Fruit fly (Drosophila melanogaster) whole organism, embryonic: ENCODE data around the gene Nepl12.
A peak's percentile ranks its signal among the peaks of the same experiment; 100 is the strongest.

Experiments used
- BEAF-32 ChIP-seq: fragments of 200-800 bp; sonication (Bioruptor generic); optimal IDR thresholded peaks from 3 replicates; lab custom pipeline; 2017; ENCODE audit warnings: missing biosample characterization, missing genetic modification characterization, mild to moderate bottlenecking, moderate library complexity, missing genetic modification reagents
- CG10209 ChIP-seq: fragments of 200-800 bp; sonication (Bioruptor generic); optimal IDR thresholded peaks from 3 replicates; lab custom pipeline; 2017; ENCODE audit warnings: missing biosample characterization, mild to moderate bottlenecking, missing genetic modification characterization, missing genetic modification reagents
- CG10267 ChIP-seq: fragments of 200-800 bp; sonication (Bioruptor generic); optimal IDR thresholded peaks from 2 replicates; lab custom pipeline; 2018; ENCODE audit warnings: missing biosample characterization, mild to moderate bottlenecking, missing genetic modification characterization, moderate library complexity
- CG13287 ChIP-seq: fragments of 200-800 bp; sonication (Bioruptor generic); IDR thresholded peaks from 2 replicates; pipeline ENCODE4 v1.3.6; 2022; ENCODE audit warnings: missing biosample characterization, missing genetic modification characterization; ENCODE audit not compliant: partially characterized antibody
- CG14050 ChIP-seq: fragments of 200-800 bp; sonication (Bioruptor generic); IDR thresholded peaks from 3 replicates; pipeline ENCODE4 v1.3.6; 2022; ENCODE audit warnings: missing biosample characterization, missing genetic modification characterization
- CG14710 ChIP-seq: fragments of 200-800 bp; sonication (Bioruptor generic); optimal IDR thresholded peaks from 3 replicates; lab custom pipeline; 2019; ENCODE audit warnings: missing biosample characterization, mild to moderate bottlenecking, missing genetic modification characterization, moderate library complexity
- CG2116 ChIP-seq: fragments of 200-800 bp; sonication (Bioruptor generic); optimal IDR thresholded peaks from 3 replicates; lab custom pipeline; 2018; ENCODE audit warnings: missing biosample characterization, mild to moderate bottlenecking, missing genetic modification characterization
- CG31388 ChIP-seq: fragments of 200-800 bp; sonication (Bioruptor generic); optimal IDR thresholded peaks from 2 replicates; lab custom pipeline; 2016; ENCODE audit warnings: missing biosample characterization, missing genetic modification characterization
- CG31441 ChIP-seq: fragments of 200-800 bp; sonication (Bioruptor generic); IDR thresholded peaks from 2 replicates; pipeline ENCODE4 v1.3.6; 2022; ENCODE audit warnings: missing biosample characterization, missing genetic modification characterization
- CG34422 ChIP-seq: fragments of 200-800 bp; sonication (Bioruptor generic); IDR thresholded peaks from 3 replicates; pipeline ENCODE4 v1.3.6; 2022; ENCODE audit warnings: missing biosample characterization, missing genetic modification characterization
- CG3995 ChIP-seq: fragments of 200-800 bp; sonication (Bioruptor generic); optimal IDR thresholded peaks from 3 replicates; lab custom pipeline; 2016; ENCODE audit warnings: missing biosample characterization, missing genetic modification characterization
- CG6791 ChIP-seq: fragments of 200-800 bp; sonication (Bioruptor generic); IDR thresholded peaks from 3 replicates; pipeline ENCODE4 v1.3.6; 2022; ENCODE audit warnings: missing biosample characterization, missing genetic modification characterization; ENCODE audit not compliant: partially characterized antibody
- CG7839 ChIP-seq: fragments of 200-800 bp; sonication (Bioruptor generic); optimal IDR thresholded peaks from 3 replicates; lab custom pipeline; 2018; ENCODE audit warnings: missing biosample characterization, mild to moderate bottlenecking, missing genetic modification characterization, moderate library complexity
- CG7928 ChIP-seq: fragments of 200-800 bp; sonication (Bioruptor generic); optimal IDR thresholded peaks from 2 replicates; lab custom pipeline; 2017; ENCODE audit warnings: missing biosample characterization, mild to moderate bottlenecking, missing genetic modification characterization
- CG8290 ChIP-seq, 3 experiments: fragments of 200-800 bp; sonication (Bioruptor generic); optimal IDR thresholded peaks; 2 replicates each; lab custom pipeline; 2016 to 2019; ENCODE audit warnings: missing biosample characterization in 3 of 3, missing genetic modification characterization in 3 of 3, mild to moderate bottlenecking in 2 of 3, moderate library complexity in 1 of 3
- CG8359 ChIP-seq: fragments of 200-800 bp; sonication (Bioruptor generic); optimal IDR thresholded peaks from 2 replicates; lab custom pipeline; 2017; ENCODE audit warnings: missing biosample characterization, mild to moderate bottlenecking, missing genetic modification characterization, borderline replicate concordance
- CG8924 ChIP-seq: fragments of 200-800 bp; optimal IDR thresholded peaks from 3 replicates; lab custom pipeline; 2019; ENCODE audit warnings: missing biosample characterization, mild to moderate bottlenecking, missing genetic modification characterization, moderate library complexity
- Chrac-16 ChIP-seq: fragments of 200-800 bp; sonication (Bioruptor generic); optimal IDR thresholded peaks from 3 replicates; lab custom pipeline; 2016; ENCODE audit warnings: missing biosample characterization, missing genetic modification characterization
- Dp ChIP-seq: fragments of 200-800 bp; sonication (Bioruptor generic); optimal IDR thresholded peaks from 2 replicates; lab custom pipeline; 2018; ENCODE audit warnings: missing biosample characterization, mild to moderate bottlenecking, missing genetic modification characterization, moderate library complexity
- Dref ChIP-seq: fragments of 200-800 bp; sonication (Bioruptor generic); IDR thresholded peaks from 2 replicates; pipeline ENCODE4 v1.3.6; 2022; ENCODE audit warnings: missing biosample characterization, missing genetic modification characterization
- Eip74EF ChIP-seq, 2 experiments: fragments of 200-800 bp in 1 of 2; fragments of >200 bp in 1 of 2; sonication (Bioruptor generic) in 1 of 2; optimal IDR thresholded peaks; 2 replicates each; lab custom pipeline; 2017 to 2019; ENCODE audit warnings: missing biosample characterization in 2 of 2, missing genetic modification characterization in 2 of 2, mild to moderate bottlenecking in 1 of 2, moderate library complexity in 1 of 2
- Elba2 ChIP-seq: fragments of 200-800 bp; sonication (Bioruptor generic); optimal IDR thresholded peaks from 3 replicates; lab custom pipeline; 2016; ENCODE audit warnings: missing biosample characterization, missing genetic modification characterization
- HHEX ChIP-seq: fragments of 200-800 bp; sonication (Bioruptor generic); optimal IDR thresholded peaks from 3 replicates; lab custom pipeline; 2017; ENCODE audit warnings: missing biosample characterization, mild to moderate bottlenecking, missing genetic modification characterization, missing genetic modification reagents
- Hr39 ChIP-seq: fragments of >200 bp; optimal IDR thresholded peaks from 2 replicates; lab custom pipeline; 2017
- Jarid2 ChIP-seq: fragments of 200-800 bp; sonication (Bioruptor generic); optimal IDR thresholded peaks from 3 replicates; lab custom pipeline; 2017; ENCODE audit warnings: mild to moderate bottlenecking, missing biosample characterization, missing genetic modification reagents, missing genetic modification characterization
- Myb ChIP-seq: fragments of 200-800 bp; sonication (Bioruptor generic); optimal IDR thresholded peaks from 2 replicates; lab custom pipeline; 2016; ENCODE audit warnings: missing biosample characterization, missing genetic modification characterization
- Opbp ChIP-seq: fragments of 200-800 bp; sonication (Bioruptor generic); IDR thresholded peaks from 3 replicates; pipeline ENCODE4 v1.3.6; 2022; ENCODE audit warnings: missing biosample characterization, missing genetic modification characterization; ENCODE audit not compliant: partially characterized antibody
- Sox100B ChIP-seq: fragments of 200-800 bp; sonication (Bioruptor generic); optimal IDR thresholded peaks from 3 replicates; lab custom pipeline; 2018; ENCODE audit warnings: missing biosample characterization, mild to moderate bottlenecking, missing genetic modification characterization
- Sry-δ ChIP-seq: fragments of 200-800 bp; sonication (Bioruptor generic); optimal IDR thresholded peaks from 2 replicates; lab custom pipeline; 2016; ENCODE audit warnings: missing biosample characterization, missing genetic modification characterization
- Tbp ChIP-seq: fragments of >200 bp; optimal IDR thresholded peaks from 2 replicates; lab custom pipeline; 2018; ENCODE audit warnings: missing biosample characterization, missing genetic modification characterization
- YL-1 ChIP-seq: fragments of 200-800 bp; sonication (Bioruptor generic); optimal IDR thresholded peaks from 3 replicates; lab custom pipeline; 2017; ENCODE audit warnings: missing biosample characterization, mild to moderate bottlenecking, missing genetic modification characterization
- amos ChIP-seq: fragments of 200-800 bp; sonication (Bioruptor generic); IDR thresholded peaks from 2 replicates; pipeline ENCODE4 v1.3.6; 2022; ENCODE audit warnings: missing biosample characterization, missing genetic modification characterization; ENCODE audit not compliant: partially characterized antibody
- crp ChIP-seq, 2 experiments: fragments of 200-800 bp; sonication (Bioruptor generic); optimal IDR thresholded peaks; 2 replicates in 1 of 2; 3 replicates in 1 of 2; lab custom pipeline; 2017; ENCODE audit warnings: missing biosample characterization in 2 of 2, missing genetic modification characterization in 2 of 2, mild to moderate bottlenecking in 1 of 2, moderate library complexity in 1 of 2
- cwo ChIP-seq: fragments of 200-800 bp; sonication (Bioruptor generic); optimal IDR thresholded peaks from 3 replicates; lab custom pipeline; 2017; ENCODE audit warnings: missing biosample characterization, missing genetic modification characterization, mild to moderate bottlenecking, moderate library complexity, missing genetic modification reagents
- dm ChIP-seq: fragments of 200-800 bp; sonication (Bioruptor generic); optimal IDR thresholded peaks from 3 replicates; lab custom pipeline; 2016; ENCODE audit warnings: missing biosample characterization, missing genetic modification characterization
- fu2 ChIP-seq: fragments of 200-800 bp; sonication (Bioruptor generic); optimal IDR thresholded peaks from 2 replicates; lab custom pipeline; 2016; ENCODE audit warnings: missing biosample characterization, missing genetic modification characterization
- gfzf ChIP-seq: fragments of 200-800 bp; sonication (Bioruptor generic); optimal IDR thresholded peaks from 2 replicates; lab custom pipeline; 2016; ENCODE audit warnings: missing biosample characterization, mild to moderate bottlenecking, missing genetic modification characterization, moderate library complexity
- her ChIP-seq: fragments of 200-800 bp; sonication (Bioruptor generic); optimal IDR thresholded peaks from 2 replicates; lab custom pipeline; 2016; ENCODE audit warnings: missing biosample characterization, missing genetic modification characterization
- lab ChIP-seq: fragments of 200-800 bp; sonication (Bioruptor generic); optimal IDR thresholded peaks from 3 replicates; lab custom pipeline; 2017; ENCODE audit warnings: missing biosample characterization, missing genetic modification characterization, mild to moderate bottlenecking, moderate library complexity, missing genetic modification reagents
- lbe ChIP-seq: fragments of 200-800 bp; sonication (Bioruptor generic); optimal IDR thresholded peaks from 2 replicates; lab custom pipeline; 2016; ENCODE audit warnings: missing biosample characterization, mild to moderate bottlenecking, missing genetic modification characterization
- phol ChIP-seq: fragments of 200-800 bp; sonication (Bioruptor generic); optimal IDR thresholded peaks from 3 replicates; lab custom pipeline; 2018; ENCODE audit warnings: missing biosample characterization, mild to moderate bottlenecking, missing genetic modification characterization, moderate library complexity
- pzg ChIP-seq: fragments of 200-800 bp; sonication (Bioruptor generic); optimal IDR thresholded peaks from 3 replicates; lab custom pipeline; 2018; ENCODE audit warnings: missing biosample characterization, mild to moderate bottlenecking, missing genetic modification characterization, moderate library complexity
- sens ChIP-seq: fragments of 200-800 bp; sonication (Bioruptor generic); peaks from one replicate; lab custom pipeline; 2016; ENCODE audit warnings: missing biosample characterization, missing genetic modification characterization
- stwl ChIP-seq: fragments of 200-800 bp; sonication (Bioruptor generic); optimal IDR thresholded peaks from 3 replicates; lab custom pipeline; 2018; ENCODE audit warnings: missing biosample characterization, mild to moderate bottlenecking, missing genetic modification characterization, moderate library complexity
- tll ChIP-seq, 2 experiments: fragments of 200-800 bp in 1 of 2; fragments of >200 bp in 1 of 2; sonication (Bioruptor generic) in 1 of 2; optimal IDR thresholded peaks; 2 replicates each; lab custom pipeline; 2017 to 2019; ENCODE audit warnings: missing biosample characterization in 2 of 2, missing genetic modification characterization in 2 of 2, mild to moderate bottlenecking in 1 of 2, moderate library complexity in 1 of 2
- trem ChIP-seq: fragments of 200-800 bp; optimal IDR thresholded peaks from 3 replicates; lab custom pipeline; 2019; ENCODE audit warnings: missing biosample characterization, mild to moderate bottlenecking, missing genetic modification characterization, moderate library complexity
- vnd ChIP-seq: fragments of 200-800 bp; sonication (Bioruptor generic); IDR thresholded peaks from 3 replicates; pipeline ENCODE4 v1.3.6; 2022; ENCODE audit warnings: missing biosample characterization, missing genetic modification characterization; ENCODE audit not compliant: partially characterized antibody
- wdn ChIP-seq: fragments of 200-800 bp; sonication (Bioruptor generic); IDR thresholded peaks from 2 replicates; pipeline ENCODE4 v1.3.6; 2022; ENCODE audit warnings: missing biosample characterization, missing genetic modification characterization
- zfh1 ChIP-seq: fragments of 200-800 bp; sonication (Bioruptor generic); IDR thresholded peaks from 3 replicates; pipeline ENCODE4 v1.3.6; 2022; ENCODE audit warnings: missing biosample characterization, missing genetic modification characterization

Nepl12 gene

dm6 chr3R:9628607-9629006 lies 46.7 kb upstream of the Nepl12 start (continued):
- TF ChIP-seq CG31388 (GFP tag; lab: Kevin White, UChicago): no peak
- TF ChIP-seq tll (GFP tag; optimal IDR thresholded peaks at IDR 0.05; lab: Kevin White, UChicago): peak in 1 of 2 experiments; percentile 3
- TF ChIP-seq CG13287 (GFP tag; lab: Robert Waterston, UW): peak; percentile 74
- no peak for TF ChIP-seq CG7928 (GFP tag; lab: Kevin White, UChicago)
- no peak for TF ChIP-seq lab (GFP tag; lab: Kevin White, UChicago)
- no peak for TF ChIP-seq CG8359 (GFP tag; lab: Kevin White, UChicago)
- TF ChIP-seq gfzf (GFP tag; lab: Kevin White, UChicago): peak; percentile 8
- no peak for TF ChIP-seq Hr39
- peak; percentile 59 for TF ChIP-seq stwl (tag; lab: Kevin White, UChicago)
- TF ChIP-seq cwo (GFP tag; lab: Kevin White, UChicago): no peak
- no peak for TF ChIP-seq CG34422 (GFP tag; lab: Robert Waterston, UW)
- TF ChIP-seq Myb (GFP tag; lab: Kevin White, UChicago): peak; percentile 48
- TF ChIP-seq Sox100B (GFP tag; lab: Kevin White, UChicago): no peak
- TF ChIP-seq wdn (GFP tag; lab: Robert Waterston, UW): no peak
- TF ChIP-seq CG2116 (GFP tag; lab: Kevin White, UChicago): peak; percentile 32
- TF ChIP-seq Tbp: peak; percentile 33
- peak; percentile 40; the same call in 1 of the 2 replicates for TF ChIP-seq Dref (GFP tag; lab: Robert Waterston, UW)
- TF ChIP-seq Jarid2 (GFP tag; lab: Kevin White, UChicago): no peak
- no peak for TF ChIP-seq CG14050
- TF ChIP-seq dm (GFP tag; lab: Kevin White, UChicago): peak; percentile 66
- TF ChIP-seq phol (tag; lab: Kevin White, UChicago): peak; percentile 76
- TF ChIP-seq CG10267 (tag; lab: Kevin White, UChicago): peak; percentile 3
- no peak for TF ChIP-seq CG6791
- no peak for TF ChIP-seq crp (GFP tag; optimal IDR thresholded peaks at IDR 0.05; lab: Kevin White, UChicago)
- no peak for TF ChIP-seq Chrac-16 (GFP tag; lab: Kevin White, UChicago)
- peak; percentile 38 for TF ChIP-seq trem
- TF ChIP-seq fu2 (GFP tag; lab: Kevin White, UChicago): no peak
- peak; percentile 65 for TF ChIP-seq BEAF-32 (GFP tag; lab: Kevin White, UChicago)
- TF ChIP-seq CG8924: peak; percentile 16
- no peak for TF ChIP-seq Eip74EF (GFP tag; optimal IDR thresholded peaks at IDR 0.05; lab: Kevin White, UChicago)
- no peak for TF ChIP-seq CG7839 (tag; lab: Kevin White, UChicago)
- TF ChIP-seq Sry-δ (GFP tag; lab: Kevin White, UChicago): peak; percentile 8
- peak; percentile 80 for TF ChIP-seq sens (GFP tag; lab: Kevin White, UChicago)
- no peak for TF ChIP-seq her
- no peak for TF ChIP-seq CG10209 (GFP tag; lab: Kevin White, UChicago)
- peak; percentile 80 for TF ChIP-seq YL-1 (GFP tag; lab: Kevin White, UChicago)
- TF ChIP-seq CG31441 (GFP tag; lab: Robert Waterston, UW): no peak
- peak; percentile 59 for TF ChIP-seq CG14710
- no peak for TF ChIP-seq zfh1
- peak; percentile 67; the same call in 1 of the 2 replicates for TF ChIP-seq amos
- no peak for TF ChIP-seq CG8290 (GFP tag; optimal IDR thresholded peaks at IDR 0.05; lab: Kevin White, UChicago)
- peak in 1 of 2 experiments; percentile 13 for TF ChIP-seq CG8290 (tag; optimal IDR thresholded peaks at IDR 0.05; lab: Kevin White, UChicago)
- peak; percentile 33; the same call in 1 of the 3 replicates for TF ChIP-seq Opbp
- peak; percentile 57 for TF ChIP-seq pzg (GFP tag; lab: Kevin White, UChicago)
- no peak for TF ChIP-seq Elba2
- TF ChIP-seq CG3995: peak; percentile 67
- TF ChIP-seq lbe (GFP tag; lab: Kevin White, UChicago): peak; percentile 33
- TF ChIP-seq Dp: peak; percentile 61
- no peak for TF ChIP-seq HHEX (GFP tag; lab: Kevin White, UChicago)
- TF ChIP-seq vnd (GFP tag; lab: Robert Waterston, UW): no peak
